Fruit fly (Drosophila melanogaster) whole organism, embryonic: Measurements from ENCODE around the gene CG11723.

Experiments
- Abd-B ChIP-seq: fragments of 200-800 bp; sonication (Bioruptor generic); optimal IDR thresholded peaks from 2 replicates; lab custom pipeline; 2018; ENCODE audit warnings: missing biosample characterization, mild to moderate bottlenecking, missing genetic modification characterization, moderate library complexity
- Aef1 ChIP-seq: fragments of 200-800 bp; sonication (Bioruptor generic); IDR thresholded peaks from 3 replicates; pipeline ENCODE4 v1.3.6; 2022; ENCODE audit warnings: missing biosample characterization, missing genetic modification characterization
- Bgb ChIP-seq: fragments of 200-800 bp; sonication (Bioruptor generic); IDR thresholded peaks from 2 replicates; pipeline ENCODE4 v1.3.6; 2022; ENCODE audit warnings: missing biosample characterization, missing genetic modification characterization; ENCODE audit not compliant: partially characterized antibody
- Blimp-1 ChIP-seq: fragments of 200-800 bp; sonication (Bioruptor generic); optimal IDR thresholded peaks from 3 replicates; lab custom pipeline; 2018; ENCODE audit warnings: missing biosample characterization, missing genetic modification characterization, mild to moderate bottlenecking, moderate library complexity, missing genetic modification reagents
- Bteb2 ChIP-seq: fragments of 200-800 bp; sonication (Bioruptor generic); optimal IDR thresholded peaks from 2 replicates; lab custom pipeline; 2016; ENCODE audit warnings: missing biosample characterization, missing genetic modification characterization
- CG10462 ChIP-seq: fragments of 200-800 bp; sonication (Bioruptor generic); optimal IDR thresholded peaks from 2 replicates; lab custom pipeline; 2016; ENCODE audit warnings: missing biosample characterization, missing genetic modification characterization
- CG11085 ChIP-seq: fragments of 200-800 bp; sonication (Bioruptor generic); IDR thresholded peaks from 2 replicates; pipeline ENCODE4 v1.3.6; 2022; ENCODE audit warnings: missing biosample characterization, missing genetic modification characterization
- CG12071 ChIP-seq: fragments of 200-800 bp; sonication (Bioruptor generic); optimal IDR thresholded peaks from 3 replicates; lab custom pipeline; 2018; ENCODE audit warnings: missing biosample characterization, mild to moderate bottlenecking, missing genetic modification characterization
- CG14667 ChIP-seq: fragments of 200-800 bp; sonication (Bioruptor generic); IDR thresholded peaks from 2 replicates; pipeline ENCODE4 v1.3.6; 2022; ENCODE audit warnings: missing biosample characterization, missing genetic modification characterization
- CG17912 ChIP-seq: fragments of 200-800 bp; sonication (Bioruptor generic); optimal IDR thresholded peaks from 2 replicates; lab custom pipeline; 2018; ENCODE audit warnings: missing biosample characterization, mild to moderate bottlenecking, missing genetic modification characterization
- CG18599 ChIP-seq: fragments of 200-800 bp; sonication (Bioruptor generic); optimal IDR thresholded peaks from 3 replicates; lab custom pipeline; 2017; ENCODE audit warnings: missing biosample characterization, missing genetic modification characterization, mild to moderate bottlenecking, moderate library complexity, missing genetic modification reagents
- CG2116 ChIP-seq: fragments of 200-800 bp; sonication (Bioruptor generic); optimal IDR thresholded peaks from 3 replicates; lab custom pipeline; 2018; ENCODE audit warnings: missing biosample characterization, mild to moderate bottlenecking, missing genetic modification characterization
- CG2129 ChIP-seq: fragments of 200-800 bp; sonication (Bioruptor generic); IDR thresholded peaks from 2 replicates; pipeline ENCODE4 v1.3.6; 2022; ENCODE audit warnings: missing biosample characterization, missing genetic modification characterization; ENCODE audit not compliant: partially characterized antibody
- CG2678 ChIP-seq: fragments of 200-800 bp; sonication (Bioruptor generic); optimal IDR thresholded peaks from 3 replicates; lab custom pipeline; 2019; ENCODE audit warnings: missing biosample characterization, mild to moderate bottlenecking, missing genetic modification characterization, moderate library complexity
- CG3281 ChIP-seq: fragments of 200-800 bp; sonication (Bioruptor generic); optimal IDR thresholded peaks from 3 replicates; lab custom pipeline; 2017; ENCODE audit warnings: missing biosample characterization, mild to moderate bottlenecking, missing genetic modification characterization
- CG3726 ChIP-seq: fragments of 200-800 bp; sonication (Bioruptor generic); IDR thresholded peaks from 3 replicates; pipeline ENCODE4, ENCODE4 v1.3.6; 2022; ENCODE audit warnings: missing biosample characterization, missing genetic modification characterization
- CG42726 ChIP-seq: fragments of 200-800 bp; sonication (Bioruptor generic); IDR thresholded peaks from 2 replicates; pipeline ENCODE4 v1.3.6; 2022; ENCODE audit warnings: missing biosample characterization, missing genetic modification characterization; ENCODE audit not compliant: partially characterized antibody
- CG4424 ChIP-seq: fragments of 200-800 bp; sonication (Bioruptor generic); optimal IDR thresholded peaks from 3 replicates; lab custom pipeline; 2016; ENCODE audit warnings: missing biosample characterization, missing genetic modification characterization
- CG6654 ChIP-seq: fragments of 200-800 bp; sonication (Bioruptor generic); optimal IDR thresholded peaks from 2 replicates; lab custom pipeline; 2017; ENCODE audit warnings: missing biosample characterization, mild to moderate bottlenecking, missing genetic modification characterization
- CG6683 ChIP-seq: fragments of 200-800 bp; sonication (Bioruptor generic); optimal IDR thresholded peaks from 2 replicates; lab custom pipeline; 2017; ENCODE audit warnings: missing biosample characterization, mild to moderate bottlenecking, missing genetic modification characterization, missing genetic modification reagents
- CG7987 ChIP-seq: fragments of 200-800 bp; sonication (Bioruptor generic); optimal IDR thresholded peaks from 2 replicates; lab custom pipeline; 2018; ENCODE audit warnings: missing biosample characterization, mild to moderate bottlenecking, missing genetic modification characterization, moderate library complexity
- CG8478 ChIP-seq: fragments of >200 bp; optimal IDR thresholded peaks from 2 replicates; lab custom pipeline; 2018
- CG8765 ChIP-seq: fragments of 200-800 bp; sonication (Bioruptor generic); IDR thresholded peaks from 2 replicates; pipeline ENCODE4 v1.3.6; 2022; ENCODE audit warnings: missing biosample characterization, missing genetic modification characterization
- CG9876 ChIP-seq: fragments of 200-800 bp; sonication (Bioruptor generic); optimal IDR thresholded peaks from 2 replicates; lab custom pipeline; 2016; ENCODE audit warnings: missing biosample characterization, missing genetic modification characterization
- Camta ChIP-seq: fragments of 200-800 bp; sonication (Bioruptor generic); optimal IDR thresholded peaks from 2 replicates; lab custom pipeline; 2016; ENCODE audit warnings: missing biosample characterization, missing genetic modification characterization
- CrebB ChIP-seq: fragments of 200-800 bp; sonication (Bioruptor generic); optimal IDR thresholded peaks from 3 replicates; lab custom pipeline; 2018; ENCODE audit warnings: missing biosample characterization, mild to moderate bottlenecking, missing genetic modification characterization
- D ChIP-seq, 2 experiments: fragments of 200-800 bp in 1 of 2; fragments of >200 bp in 1 of 2; sonication (Bioruptor generic) in 1 of 2; optimal IDR thresholded peaks; 2 replicates in 1 of 2; 3 replicates in 1 of 2; lab custom pipeline; 2017; ENCODE audit warnings: mild to moderate bottlenecking in 1 of 2, missing biosample characterization in 1 of 2, missing genetic modification characterization in 1 of 2, missing genetic modification reagents in 1 of 2
- Deaf1 ChIP-seq: fragments of 200-800 bp; optimal IDR thresholded peaks from 3 replicates; lab custom pipeline; 2019; ENCODE audit warnings: missing biosample characterization, mild to moderate bottlenecking, missing genetic modification characterization, moderate library complexity
- Hey ChIP-seq: fragments of 200-800 bp; sonication (Bioruptor generic); optimal IDR thresholded peaks from 3 replicates; lab custom pipeline; 2018; ENCODE audit warnings: missing biosample characterization, mild to moderate bottlenecking, missing genetic modification characterization
- Hsf ChIP-seq: fragments of 200-800 bp; sonication (Bioruptor generic); optimal IDR thresholded peaks from 3 replicates; lab custom pipeline; 2016; ENCODE audit warnings: missing biosample characterization, missing genetic modification characterization
- Jarid2 ChIP-seq: fragments of 200-800 bp; sonication (Bioruptor generic); optimal IDR thresholded peaks from 3 replicates; lab custom pipeline; 2017; ENCODE audit warnings: mild to moderate bottlenecking, missing biosample characterization, missing genetic modification reagents, missing genetic modification characterization
- Lpt ChIP-seq: fragments of >200 bp; optimal IDR thresholded peaks from 2 replicates; lab custom pipeline; 2018; ENCODE audit warnings: missing biosample characterization, missing genetic modification characterization
- MBD-R2 ChIP-seq: fragments of 200-800 bp; sonication (Bioruptor generic); IDR thresholded peaks from 2 replicates; pipeline ENCODE4 v1.3.6; 2022; ENCODE audit warnings: missing biosample characterization, missing genetic modification characterization
- Meics ChIP-seq: fragments of 200-800 bp; sonication (Bioruptor generic); optimal IDR thresholded peaks from 2 replicates; lab custom pipeline; 2017; ENCODE audit warnings: missing biosample characterization, mild to moderate bottlenecking, missing genetic modification characterization
- Myb ChIP-seq: fragments of 200-800 bp; sonication (Bioruptor generic); optimal IDR thresholded peaks from 2 replicates; lab custom pipeline; 2016; ENCODE audit warnings: missing biosample characterization, missing genetic modification characterization
- NFAT ChIP-seq: fragments of 200-800 bp; sonication (Bioruptor generic); IDR thresholded peaks from 2 replicates; pipeline ENCODE4 v1.3.6; 2022; ENCODE audit warnings: missing biosample characterization, missing genetic modification characterization
- Opbp ChIP-seq: fragments of 200-800 bp; sonication (Bioruptor generic); IDR thresholded peaks from 3 replicates; pipeline ENCODE4 v1.3.6; 2022; ENCODE audit warnings: missing biosample characterization, missing genetic modification characterization; ENCODE audit not compliant: partially characterized antibody
- Optix ChIP-seq: fragments of 200-800 bp; sonication (Bioruptor generic); IDR thresholded peaks from 3 replicates; pipeline ENCODE4 v1.3.6; 2022; ENCODE audit warnings: missing biosample characterization, missing genetic modification characterization
- Pdp1 ChIP-seq, 2 experiments: fragments of 200-800 bp; sonication (Bioruptor generic); optimal IDR thresholded peaks; 3 replicates each; lab custom pipeline; 2016; ENCODE audit warnings: missing biosample characterization in 2 of 2, missing genetic modification characterization in 2 of 2, mild to moderate bottlenecking in 1 of 2, moderate library complexity in 1 of 2
- Six4 ChIP-seq: fragments of 200-800 bp; sonication (Bioruptor generic); optimal IDR thresholded peaks from 2 replicates; lab custom pipeline; 2016; ENCODE audit warnings: missing biosample characterization, missing genetic modification characterization
- ab ChIP-seq: fragments of 200-800 bp; sonication (Bioruptor generic); optimal IDR thresholded peaks from 2 replicates; lab custom pipeline; 2016; ENCODE audit warnings: missing biosample characterization, missing genetic modification characterization
- aop ChIP-seq: fragments of 200-800 bp; sonication (Bioruptor generic); IDR thresholded peaks from 2 replicates; pipeline ENCODE4 v1.3.6; 2022; ENCODE audit warnings: missing biosample characterization, missing genetic modification characterization
- bigmax ChIP-seq: fragments of 200-800 bp; sonication (Bioruptor generic); optimal IDR thresholded peaks from 2 replicates; lab custom pipeline; 2018; ENCODE audit warnings: missing biosample characterization, mild to moderate bottlenecking, missing genetic modification characterization
- chm ChIP-seq: fragments of 200-800 bp; sonication (Bioruptor generic); IDR thresholded peaks from 2 replicates; pipeline ENCODE4 v1.3.6; 2022; ENCODE audit warnings: missing biosample characterization, missing genetic modification characterization
- crol ChIP-seq: fragments of 200-800 bp; sonication (Bioruptor generic); IDR thresholded peaks from 2 replicates; pipeline ENCODE4 v1.3.6; 2022; ENCODE audit warnings: missing biosample characterization, missing genetic modification characterization
- maf-S ChIP-seq: fragments of 200-800 bp; sonication (Bioruptor generic); optimal IDR thresholded peaks from 2 replicates; lab custom pipeline; 2016; ENCODE audit warnings: missing biosample characterization, missing genetic modification characterization
- nau ChIP-seq: fragments of 200-800 bp; sonication (Bioruptor generic); optimal IDR thresholded peaks from 3 replicates; lab custom pipeline; 2017; ENCODE audit warnings: missing biosample characterization, mild to moderate bottlenecking, missing genetic modification characterization, missing genetic modification reagents
- org-1 ChIP-seq: fragments of 200-800 bp; sonication (Bioruptor generic); optimal IDR thresholded peaks from 2 replicates; lab custom pipeline; 2017; ENCODE audit warnings: missing biosample characterization, missing genetic modification characterization
- pros ChIP-seq: fragments of 200-800 bp; sonication (Bioruptor generic); optimal IDR thresholded peaks from 3 replicates; lab custom pipeline; 2019; ENCODE audit warnings: missing biosample characterization, mild to moderate bottlenecking, missing genetic modification characterization, moderate library complexity
- sqz ChIP-seq: fragments of 200-800 bp; sonication (Bioruptor generic); optimal IDR thresholded peaks from 3 replicates; lab custom pipeline; 2018; ENCODE audit warnings: missing biosample characterization, mild to moderate bottlenecking, missing genetic modification characterization
- tio ChIP-seq: fragments of 200-800 bp; sonication (Bioruptor generic); optimal IDR thresholded peaks from 2 replicates; lab custom pipeline; 2017; ENCODE audit warnings: missing biosample characterization, missing genetic modification characterization, inconsistent platforms

Gene CG11723

dm6 chr2L:2165864-2166263 lies 18.8 kb upstream of the CG11723 start (continued):
- peak; percentile 21; the same call in 1 of the 2 replicates for TF ChIP-seq Bgb
- no peak for TF ChIP-seq tio (GFP tag; lab: Kevin White, UChicago)
- no peak for TF ChIP-seq Blimp-1 (GFP tag; lab: Kevin White, UChicago)
- TF ChIP-seq Six4 = no peak
- no peak for TF ChIP-seq Bteb2 (GFP tag; lab: Kevin White, UChicago)
- no peak for TF ChIP-seq CrebB
- TF ChIP-seq CG11085 (GFP tag; lab: Robert Waterston, UW) = no peak
- TF ChIP-seq ab (GFP tag; lab: Kevin White, UChicago) = no peak
- no peak for TF ChIP-seq maf-S
- TF ChIP-seq aop = peak; percentile 33; the same call in 1 of the 2 replicates
- TF ChIP-seq CG9876 = no peak
- TF ChIP-seq Deaf1 (tag; lab: Kevin White, UChicago) = peak; percentile 34
- TF ChIP-seq MBD-R2 (GFP tag; lab: Robert Waterston, UW) = no peak
- TF ChIP-seq Opbp (GFP tag; lab: Robert Waterston, UW) = no peak
- no peak for TF ChIP-seq CG14667 (GFP tag; lab: Robert Waterston, UW)
- TF ChIP-seq CG17912 (GFP tag; lab: Kevin White, UChicago) = no peak
- 0 out of 3 replicates have a peak, but pooled peaks have one; percentile 20 for TF ChIP-seq Aef1
- TF ChIP-seq bigmax (GFP tag; lab: Kevin White, UChicago) = no peak
- TF ChIP-seq chm (GFP tag; lab: Robert Waterston, UW) = no peak
- TF ChIP-seq Lpt (GFP tag; lab: Kevin White, UChicago) = no peak
- no peak for TF ChIP-seq NFAT (GFP tag; lab: Robert Waterston, UW)
- peak; percentile 21 for TF ChIP-seq CG2678
- no peak for TF ChIP-seq CG10462
- TF ChIP-seq CG3281 = peak; percentile 5
- no peak for TF ChIP-seq CG3726 (GFP tag; lab: Robert Waterston, UW)
- TF ChIP-seq CG8478 (lab: Kevin White, UChicago) = no peak
- no peak for TF ChIP-seq CG4424 (GFP tag; lab: Kevin White, UChicago)
- no peak for TF ChIP-seq Myb (GFP tag; lab: Kevin White, UChicago)
- no peak for TF ChIP-seq CG8765 (GFP tag; lab: Robert Waterston, UW)
- TF ChIP-seq Meics = peak; percentile 14
- no peak for TF ChIP-seq org-1
- peak; percentile 97 for TF ChIP-seq crol
- no peak for TF ChIP-seq Camta (GFP tag; lab: Kevin White, UChicago)
- TF ChIP-seq Hey = no peak
- TF ChIP-seq CG42726 (GFP tag; lab: Robert Waterston, UW) = no peak
- TF ChIP-seq CG2116 (GFP tag; lab: Kevin White, UChicago) = no peak
- peak; percentile 9 for TF ChIP-seq CG6683 (GFP tag; lab: Kevin White, UChicago)
- TF ChIP-seq CG6654 (GFP tag; lab: Kevin White, UChicago) = no peak
- no peak for TF ChIP-seq nau (GFP tag; lab: Kevin White, UChicago)
- TF ChIP-seq Hsf = no peak
- TF ChIP-seq CG18599 (GFP tag; lab: Kevin White, UChicago) = peak; percentile 43
- TF ChIP-seq Optix (GFP tag; lab: Robert Waterston, UW) = no peak
- TF ChIP-seq CG2129 = no peak
- TF ChIP-seq D (optimal IDR thresholded peaks at IDR 0.05; lab: Kevin White, UChicago) = no peak
- no peak for TF ChIP-seq D (GFP tag; optimal IDR thresholded peaks at IDR 0.05; lab: Kevin White, UChicago)
- peak in 1 of 2 experiments; percentile 91 for TF ChIP-seq Pdp1 (GFP tag; optimal IDR thresholded peaks at IDR 0.05; lab: Kevin White, UChicago)
- no peak for TF ChIP-seq pros (GFP tag; lab: Kevin White, UChicago)
- TF ChIP-seq CG7987 (GFP tag; lab: Kevin White, UChicago) = peak; percentile 39
- no peak for TF ChIP-seq Jarid2 (GFP tag; lab: Kevin White, UChicago)
- TF ChIP-seq Abd-B (GFP tag; lab: Kevin White, UChicago) = no peak
- no peak for TF ChIP-seq CG12071 (GFP tag; lab: Kevin White, UChicago)
- TF ChIP-seq sqz (GFP tag; lab: Kevin White, UChicago) = peak; percentile 61
